Fruit fly (Drosophila melanogaster): ENCODE data around the gene Cen.
A peak's percentile ranks its signal among the peaks of the same experiment; 100 is the strongest.

Gene Cen

dm6 chr2L:20656110-20656509 is 25.5 kb downstream of the Cen start, which contains the start of the genes brun and CG2614 (continued):
- TF ChIP-seq CG9437 (GFP tag; optimal IDR thresholded peaks at IDR 0.05) (peak; percentile 12), CG7786 (GFP tag; optimal IDR thresholded peaks at IDR 0.05) (peak; percentile 65), sr (GFP tag; IDR thresholded peaks at IDR 0.05) (no peak), CG32767 (GFP tag; IDR thresholded peaks at IDR 0.05) (peak; percentile 46; the same call in 1 of the 2 replicates), CG2120 (GFP tag; optimal IDR thresholded peaks at IDR 0.05) (peak; percentile 89), her (GFP tag; optimal IDR thresholded peaks at IDR 0.05) (peak; percentile 5), YL-1 (GFP tag; optimal IDR thresholded peaks at IDR 0.05) (peak; percentile 85), CG10543 (GFP tag; optimal IDR thresholded peaks at IDR 0.05) (no peak), knrl (GFP tag; IDR thresholded peaks at IDR 0.05; ENCODE audit: partially characterized antibody) (peak; percentile 94), BEAF-32 (GFP tag; optimal IDR thresholded peaks at IDR 0.05) (peak; percentile 96), CG4854 (GFP tag; optimal IDR thresholded peaks at IDR 0.05) (peak; percentile 58), C15 (GFP tag; IDR thresholded peaks at IDR 0.05) (0 out of 3 replicates have a peak, but pooled peaks have one; percentile 52), bowl (GFP tag; IDR thresholded peaks at IDR 0.05) (no peak), slp2 (GFP tag; optimal IDR thresholded peaks at IDR 0.05) (peak; percentile 41), CG15073 (GFP tag; optimal IDR thresholded peaks at IDR 0.05) (no peak), CG10462 (GFP tag; optimal IDR thresholded peaks at IDR 0.05) (peak; percentile 51), CG2678 (tag; optimal IDR thresholded peaks at IDR 0.05) (no peak), CG6689 (GFP tag; IDR thresholded peaks at IDR 0.05) (peak; percentile 80), CG15514 (GFP tag; optimal IDR thresholded peaks at IDR 0.05) (peak; percentile 58), row (GFP tag; IDR thresholded peaks at IDR 0.05) (peak; percentile 96), CG1602 (GFP tag; optimal IDR thresholded peaks at IDR 0.05) (peak; percentile 77), Mes4 (GFP tag; optimal IDR thresholded peaks at IDR 0.05) (peak; percentile 54), CG17361 (GFP tag; IDR thresholded peaks at IDR 0.05) (no peak; the same call in 2 of the 3 replicates), Jarid2 (GFP tag; optimal IDR thresholded peaks at IDR 0.05) (no peak), Elba2 (GFP tag; optimal IDR thresholded peaks at IDR 0.05) (peak; percentile 99), CG1024 (GFP tag; IDR thresholded peaks at IDR 0.05) (peak; percentile 37; the same call in 1 of the 2 replicates), pan (optimal IDR thresholded peaks at IDR 0.05) (no peak), pan (GFP tag; optimal IDR thresholded peaks at IDR 0.05 in 1 of 2, IDR thresholded peaks at IDR 0.05 in 1 of 2) (no peak), Nf-YB (GFP tag; optimal IDR thresholded peaks at IDR 0.05) (peak; percentile 69), cwo (GFP tag; optimal IDR thresholded peaks at IDR 0.05) (no peak), scrt (GFP tag; optimal IDR thresholded peaks at IDR 0.05) (peak; percentile 69), E2f1 (GFP tag; IDR thresholded peaks at IDR 0.05) (peak; percentile 66), NFAT (GFP tag; IDR thresholded peaks at IDR 0.05) (0 out of 2 replicates have a peak, but pooled peaks have one; percentile 26), mam (GFP tag; optimal IDR thresholded peaks at IDR 0.05) (peak; percentile 82), sob (GFP tag; IDR thresholded peaks at IDR 0.05) (peak; percentile 85), CrebB (tag; optimal IDR thresholded peaks at IDR 0.05) (peak; percentile 16), az2 (GFP tag; optimal IDR thresholded peaks at IDR 0.05) (peak; percentile 63), Optix (GFP tag; IDR thresholded peaks at IDR 0.05) (peak; percentile 55; the same call in 2 of the 3 replicates), Drgx (GFP tag; IDR thresholded peaks at IDR 0.05) (no peak), bigmax (GFP tag; optimal IDR thresholded peaks at IDR 0.05) (no peak), CG13424 (tag; optimal IDR thresholded peaks at IDR 0.05) (peak; percentile 72), CG9876 (GFP tag; optimal IDR thresholded peaks at IDR 0.05) (peak; percentile 62), sd (tag; optimal IDR thresholded peaks at IDR 0.05) (no peak), Fer2 (tag; optimal IDR thresholded peaks at IDR 0.05) (peak; percentile 29), CG17359 (tag; optimal IDR thresholded peaks at IDR 0.05) (peak; percentile 52), p53 (GFP tag; optimal IDR thresholded peaks at IDR 0.05) (peak; percentile 28), aop (GFP tag; IDR thresholded peaks at IDR 0.05) (no peak), tll (GFP tag; optimal IDR thresholded peaks at IDR 0.05) (no peak), unc-4 (GFP tag; IDR thresholded peaks at IDR 0.05; ENCODE audit: partially characterized antibody) (peak; percentile 91), zfh1 (GFP tag; IDR thresholded peaks at IDR 0.05) (peak; percentile 65; the same call in 2 of the 3 replicates), bsh (GFP tag; optimal IDR thresholded peaks at IDR 0.05) (peak in 1 of 2 experiments; percentile 57)

Data from whole organism, embryonic.